Fruit fly (Drosophila melanogaster) whole organism, prepupa: Measurements from ENCODE around the gene D2hgdh.

Source experiments
- Blimp-1 ChIP-seq: fragments of 200-800 bp; sonication (Bioruptor generic); optimal IDR thresholded peaks from 3 replicates; lab custom pipeline; 2017; ENCODE audit warnings: missing biosample characterization, missing genetic modification characterization, mild to moderate bottlenecking, moderate library complexity, missing genetic modification reagents
- CG10631 ChIP-seq: fragments of 200-800 bp; sonication (Bioruptor generic); optimal IDR thresholded peaks from 2 replicates; lab custom pipeline; 2016; ENCODE audit warnings: missing biosample characterization, missing genetic modification characterization
- CG10669 ChIP-seq: fragments of 200-800 bp; sonication (Bioruptor generic); optimal IDR thresholded peaks from 3 replicates; lab custom pipeline; 2018; ENCODE audit warnings: missing biosample characterization, mild to moderate bottlenecking, missing genetic modification characterization, moderate library complexity
- CG11762 ChIP-seq: fragments of 200-800 bp; sonication (Bioruptor generic); optimal IDR thresholded peaks from 3 replicates; lab custom pipeline; 2016; ENCODE audit warnings: missing biosample characterization, missing genetic modification characterization; ENCODE audit not compliant: insufficient read depth
- CG1621 ChIP-seq: fragments of 200-800 bp; sonication (Bioruptor generic); optimal IDR thresholded peaks from 3 replicates; lab custom pipeline; 2018; ENCODE audit warnings: missing biosample characterization, mild to moderate bottlenecking, missing genetic modification characterization
- CG3032 ChIP-seq: fragments of 200-800 bp; optimal IDR thresholded peaks from 2 replicates; lab custom pipeline; 2019; ENCODE audit warnings: missing biosample characterization, mild to moderate bottlenecking, missing genetic modification characterization, moderate library complexity
- CG31627 ChIP-seq: fragments of 200-800 bp; sonication (Bioruptor generic); optimal IDR thresholded peaks from 3 replicates; lab custom pipeline; 2016; ENCODE audit warnings: missing biosample characterization, missing genetic modification characterization
- CG32006 ChIP-seq: fragments of 200-800 bp; sonication (Bioruptor generic); optimal IDR thresholded peaks from 3 replicates; lab custom pipeline; 2017; ENCODE audit warnings: missing biosample characterization, mild to moderate bottlenecking, missing genetic modification characterization
- CG4318 ChIP-seq: fragments of 200-800 bp; sonication (Bioruptor generic); optimal IDR thresholded peaks from 3 replicates; lab custom pipeline; 2017; ENCODE audit warnings: missing biosample characterization, mild to moderate bottlenecking, missing genetic modification characterization
- CG6276 ChIP-seq: fragments of 200-800 bp; sonication (Bioruptor generic); optimal IDR thresholded peaks from 2 replicates; lab custom pipeline; 2017; ENCODE audit warnings: missing biosample characterization, mild to moderate bottlenecking, missing genetic modification characterization
- CG6792 ChIP-seq: fragments of 200-800 bp; sonication (Bioruptor generic); optimal IDR thresholded peaks from 3 replicates; lab custom pipeline; 2016; ENCODE audit warnings: missing biosample characterization, missing genetic modification characterization
- CG6854 ChIP-seq: fragments of 200-800 bp; sonication (Bioruptor generic); optimal IDR thresholded peaks from 2 replicates; lab custom pipeline; 2017; ENCODE audit warnings: missing biosample characterization, mild to moderate bottlenecking, missing genetic modification characterization
- CG7368 ChIP-seq: fragments of 200-800 bp; sonication (Bioruptor generic); optimal IDR thresholded peaks from 3 replicates; lab custom pipeline; 2016; ENCODE audit warnings: missing biosample characterization, missing genetic modification characterization
- CG8319 ChIP-seq: fragments of 200-800 bp; sonication (Bioruptor generic); optimal IDR thresholded peaks from 3 replicates; lab custom pipeline; 2016; ENCODE audit warnings: missing biosample characterization, missing genetic modification characterization
- CG8632 ChIP-seq: fragments of 200-800 bp; sonication (Bioruptor generic); optimal IDR thresholded peaks from 3 replicates; lab custom pipeline; 2016; ENCODE audit warnings: missing biosample characterization, missing genetic modification characterization
- CG9139 ChIP-seq: fragments of 200-800 bp; sonication (Bioruptor generic); optimal IDR thresholded peaks from 3 replicates; lab custom pipeline; 2017; ENCODE audit warnings: missing biosample characterization, mild to moderate bottlenecking, missing genetic modification characterization
- Eip75B ChIP-seq: fragments of 200-800 bp; sonication (Bioruptor generic); optimal IDR thresholded peaks from 3 replicates; lab custom pipeline; 2016; ENCODE audit warnings: missing biosample characterization, missing genetic modification characterization
- Eip93F ChIP-seq: fragments of 200-800 bp; sonication (Bioruptor generic); optimal IDR thresholded peaks from 2 replicates; lab custom pipeline; 2016; ENCODE audit warnings: missing biosample characterization, mild to moderate bottlenecking, missing genetic modification characterization
- Ets21C ChIP-seq: fragments of 200-800 bp; sonication (Bioruptor generic); optimal IDR thresholded peaks from 3 replicates; lab custom pipeline; 2016; ENCODE audit warnings: missing biosample characterization, missing genetic modification characterization
- Ets96B ChIP-seq: fragments of 200-800 bp; optimal IDR thresholded peaks from 2 replicates; lab custom pipeline; 2019; ENCODE audit warnings: missing biosample characterization, mild to moderate bottlenecking, missing genetic modification characterization, moderate library complexity
- Gug ChIP-seq: fragments of 200-800 bp; sonication (Bioruptor generic); IDR thresholded peaks from 2 replicates; pipeline ENCODE4 v1.3.6; 2022; ENCODE audit warnings: missing biosample characterization, missing genetic modification characterization
- Hr38 ChIP-seq: sonication (Bioruptor generic); optimal IDR thresholded peaks from 2 replicates; lab custom pipeline; 2016; ENCODE audit warnings: missing biosample characterization, missing genetic modification characterization
- Hr39 ChIP-seq: fragments of 200-800 bp; sonication (Bioruptor generic); optimal IDR thresholded peaks from 2 replicates; lab custom pipeline; 2016; ENCODE audit warnings: missing biosample characterization, missing genetic modification characterization
- Lpt ChIP-seq: fragments of 200-800 bp; sonication (Bioruptor generic); optimal IDR thresholded peaks from 3 replicates; lab custom pipeline; 2016; ENCODE audit warnings: missing biosample characterization, missing genetic modification characterization
- OdsH ChIP-seq: fragments of 200-800 bp; sonication (Bioruptor generic); optimal IDR thresholded peaks from 3 replicates; lab custom pipeline; 2016; ENCODE audit warnings: missing biosample characterization, missing genetic modification characterization
- Smox ChIP-seq: fragments of 200-800 bp; sonication (Bioruptor generic); optimal IDR thresholded peaks from 3 replicates; lab custom pipeline; 2016; ENCODE audit warnings: missing biosample characterization, missing genetic modification characterization
- Sox102F ChIP-seq: fragments of 200-800 bp; sonication (Bioruptor generic); optimal IDR thresholded peaks from 2 replicates; lab custom pipeline; 2016; ENCODE audit warnings: missing biosample characterization, mild to moderate bottlenecking, missing genetic modification characterization
- Sox14 ChIP-seq: fragments of 200-800 bp; sonication (Bioruptor generic); optimal IDR thresholded peaks from 3 replicates; lab custom pipeline; 2016; ENCODE audit warnings: missing biosample characterization, missing genetic modification characterization
- Sox15 ChIP-seq: fragments of 200-800 bp; sonication (Bioruptor generic); optimal IDR thresholded peaks from 3 replicates; lab custom pipeline; 2016; ENCODE audit warnings: missing biosample characterization, missing genetic modification characterization
- achi ChIP-seq: fragments of 200-800 bp; sonication (Bioruptor generic); optimal IDR thresholded peaks from 3 replicates; lab custom pipeline; 2016; ENCODE audit warnings: missing biosample characterization, missing genetic modification characterization
- acj6 ChIP-seq: fragments of 200-800 bp; sonication (Bioruptor generic); optimal IDR thresholded peaks from 3 replicates; lab custom pipeline; 2016; ENCODE audit warnings: missing biosample characterization, missing genetic modification characterization
- cyc ChIP-seq: fragments of 200-800 bp; sonication (Bioruptor generic); optimal IDR thresholded peaks from 3 replicates; lab custom pipeline; 2016; ENCODE audit warnings: missing biosample characterization, missing genetic modification characterization
- dsx ChIP-seq: fragments of 200-800 bp; optimal IDR thresholded peaks from 3 replicates; lab custom pipeline; 2019; ENCODE audit warnings: missing biosample characterization, mild to moderate bottlenecking, missing genetic modification characterization, moderate library complexity; ENCODE audit not compliant: poor library complexity, severe bottlenecking
- eg ChIP-seq: fragments of 200-800 bp; sonication (Bioruptor generic); IDR thresholded peaks from 3 replicates; pipeline ENCODE4 v1.3.6; 2022; ENCODE audit warnings: missing biosample characterization, missing genetic modification characterization
- esn ChIP-seq: fragments of 200-800 bp; sonication (Bioruptor generic); optimal IDR thresholded peaks from 2 replicates; lab custom pipeline; 2016; ENCODE audit warnings: missing biosample characterization, mild to moderate bottlenecking, missing genetic modification characterization, moderate library complexity
- fd59A ChIP-seq: fragments of 200-800 bp; sonication (Bioruptor generic); optimal IDR thresholded peaks from 2 replicates; lab custom pipeline; 2017; ENCODE audit warnings: missing biosample characterization, mild to moderate bottlenecking, missing genetic modification characterization, missing genetic modification reagents
- fd85E ChIP-seq: fragments of 200-800 bp; sonication (Bioruptor generic); optimal IDR thresholded peaks from 3 replicates; lab custom pipeline; 2016; ENCODE audit warnings: missing biosample characterization, missing genetic modification characterization
- fkh ChIP-seq: fragments of 200-800 bp; sonication (Bioruptor generic); optimal IDR thresholded peaks from 3 replicates; lab custom pipeline; 2017; ENCODE audit warnings: missing biosample characterization, mild to moderate bottlenecking, missing genetic modification characterization, moderate library complexity
- lz ChIP-seq: fragments of 200-800 bp; sonication (Bioruptor generic); optimal IDR thresholded peaks from 3 replicates; lab custom pipeline; 2016; ENCODE audit warnings: missing biosample characterization, missing genetic modification characterization
- net ChIP-seq: fragments of 200-800 bp; sonication (Bioruptor generic); optimal IDR thresholded peaks from 3 replicates; lab custom pipeline; 2016; ENCODE audit warnings: missing biosample characterization, missing genetic modification characterization
- pdm3 ChIP-seq: fragments of 200-800 bp; sonication (Bioruptor generic); optimal IDR thresholded peaks from 3 replicates; lab custom pipeline; 2016; ENCODE audit warnings: missing biosample characterization, missing genetic modification characterization
- salr ChIP-seq, 2 experiments: fragments of 200-800 bp; sonication (Bioruptor generic); optimal IDR thresholded peaks; 3 replicates each; lab custom pipeline; 2016 to 2018; ENCODE audit warnings: missing biosample characterization in 2 of 2, missing genetic modification characterization in 2 of 2, mild to moderate bottlenecking in 1 of 2
- spab ChIP-seq: fragments of 200-800 bp; sonication (Bioruptor generic); optimal IDR thresholded peaks from 2 replicates; lab custom pipeline; 2017; ENCODE audit warnings: missing biosample characterization, mild to moderate bottlenecking, missing genetic modification characterization, missing genetic modification reagents
- svp ChIP-seq: fragments of 200-800 bp; sonication (Bioruptor generic); peaks from one replicate; lab custom pipeline; 2016; ENCODE audit warnings: missing biosample characterization, missing genetic modification characterization
- topi ChIP-seq: fragments of 200-800 bp; sonication (Bioruptor generic); optimal IDR thresholded peaks from 3 replicates; lab custom pipeline; 2016; ENCODE audit warnings: missing biosample characterization, missing genetic modification characterization
- vri ChIP-seq: fragments of 200-800 bp; sonication (Bioruptor generic); optimal IDR thresholded peaks from 3 replicates; lab custom pipeline; 2016; ENCODE audit warnings: missing biosample characterization, mild to moderate bottlenecking, missing genetic modification characterization

D2hgdh gene

DNA sequence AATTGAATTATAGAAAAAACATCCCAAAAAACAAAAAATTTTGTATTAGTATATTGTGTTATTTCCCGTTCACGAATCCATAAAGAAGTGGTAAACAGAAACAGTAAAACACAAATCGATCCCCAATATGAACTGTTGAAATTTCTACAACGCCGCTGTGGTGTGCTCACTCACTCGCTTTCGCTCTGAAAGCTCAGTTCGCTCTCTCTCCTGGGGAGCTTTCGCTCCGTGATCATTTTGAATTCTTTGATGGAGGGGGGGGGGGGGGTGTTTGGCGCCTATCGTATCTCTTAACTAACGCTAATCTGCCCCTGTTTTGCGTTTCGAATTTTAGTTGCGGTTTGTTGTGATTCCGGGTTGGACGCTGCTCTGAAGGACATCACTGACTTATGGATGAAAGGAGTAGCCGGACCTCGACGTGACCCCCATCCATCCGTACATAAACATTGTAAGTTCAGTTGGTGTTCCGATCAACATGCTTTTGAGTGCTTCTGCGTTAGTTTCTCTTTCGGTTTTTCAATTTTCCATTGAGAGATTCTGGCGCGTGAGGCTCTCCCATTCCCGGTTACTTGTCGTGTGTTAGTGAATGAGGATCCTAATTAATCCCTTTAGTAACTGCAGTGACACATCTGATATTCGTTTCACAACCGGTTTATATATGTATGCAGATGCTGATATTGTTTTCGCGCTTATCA is at the start of gene D2hgdh (continued):
- TF ChIP-seq CG10631 (GFP tag; lab: Kevin White, UChicago): no peak
- TF ChIP-seq fd59A (GFP tag; lab: Kevin White, UChicago): no peak
- no peak for TF ChIP-seq Eip93F (GFP tag; lab: Kevin White, UChicago)
- TF ChIP-seq CG8632 (GFP tag; lab: Kevin White, UChicago): no peak
- TF ChIP-seq Hr38 (GFP tag; lab: Kevin White, UChicago): no peak
- TF ChIP-seq salr (GFP tag; optimal IDR thresholded peaks at IDR 0.05; lab: Kevin White, UChicago): no peak
- peak; percentile 21 for TF ChIP-seq lz (GFP tag; lab: Kevin White, UChicago)
- no peak for TF ChIP-seq Sox102F (GFP tag; lab: Kevin White, UChicago)

DNA sequence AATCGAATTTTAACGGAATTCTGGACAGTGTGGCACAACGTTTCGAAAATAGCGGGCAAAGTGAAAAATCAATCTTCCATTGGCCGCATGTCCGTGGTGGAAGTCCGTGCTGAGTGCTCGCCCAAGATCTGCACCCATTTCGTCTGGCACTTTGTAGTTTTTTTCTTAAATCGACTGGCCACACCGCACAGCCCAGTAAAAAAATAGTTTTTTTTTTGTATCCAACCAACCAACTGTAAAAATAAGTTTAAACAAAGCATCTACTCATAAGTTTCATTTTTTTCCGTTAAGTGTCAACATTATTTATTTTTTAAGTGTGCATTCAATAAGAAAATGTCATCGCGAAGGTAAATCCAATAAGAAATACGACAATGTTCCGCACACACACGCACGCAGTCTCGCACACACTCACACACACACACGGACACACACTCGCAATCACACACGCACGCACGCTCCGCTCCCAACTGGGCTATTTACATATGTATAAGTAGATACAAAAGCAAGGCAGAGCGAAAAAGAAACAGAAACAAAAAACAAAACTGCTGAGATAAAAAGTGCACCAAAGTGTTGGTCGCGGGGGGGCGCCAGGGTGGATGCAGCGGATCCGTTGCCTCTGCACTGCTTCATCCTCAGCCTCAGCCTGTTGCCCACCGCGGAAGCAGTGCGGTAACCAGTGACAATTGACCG is 47.1 kb upstream of the D2hgdh start, which contains the start of gene csw:
Gene csw (plus strand): TSS at position 163 of the 690 bp plus-strand sequence.
- TF ChIP-seq net (peak; percentile 84), Smox (GFP tag; lab: Kevin White, UChicago) (peak; percentile 40), Blimp-1 (GFP tag; lab: Kevin White, UChicago) (no peak), CG6792 (GFP tag; lab: Kevin White, UChicago) (peak; percentile 43), spab (peak; percentile 88), salr (GFP tag; optimal IDR thresholded peaks at IDR 0.05; lab: Kevin White, UChicago) (peak; percentile 50 to 82), Eip75B (peak; percentile 63), CG1621 (tag; lab: Kevin White, UChicago) (peak; percentile 93), CG10631 (GFP tag; lab: Kevin White, UChicago) (no peak), eg (GFP tag; lab: Robert Waterston, UW) (peak; percentile 93), fkh (GFP tag; lab: Kevin White, UChicago) (peak; percentile 57), Hr39 (GFP tag; lab: Kevin White, UChicago) (peak; percentile 37), CG10669 (GFP tag; lab: Kevin White, UChicago) (peak; percentile 92), CG8319 (GFP tag; lab: Kevin White, UChicago) (peak; percentile 25), svp (GFP tag; lab: Kevin White, UChicago) (peak; percentile 46), CG8632 (GFP tag; lab: Kevin White, UChicago) (peak; percentile 44), CG3032 (tag; lab: Kevin White, UChicago) (peak; percentile 87), lz (GFP tag; lab: Kevin White, UChicago) (peak; percentile 28), fd85E (peak; percentile 27), CG6854 (peak; percentile 87), fd59A (GFP tag; lab: Kevin White, UChicago) (peak; percentile 68), Ets96B (tag; lab: Kevin White, UChicago) (peak; percentile 89), esn (peak; percentile 30), CG11762 (GFP tag; lab: Kevin White, UChicago) (peak; percentile 69), dsx (GFP tag; lab: Kevin White, UChicago) (peak; percentile 93), topi (GFP tag; lab: Kevin White, UChicago) (peak; percentile 51), cyc (GFP tag; lab: Kevin White, UChicago) (no peak), Sox15 (GFP tag; lab: Kevin White, UChicago) (peak; percentile 2), CG4318 (GFP tag; lab: Kevin White, UChicago) (peak; percentile 20), Sox14 (peak; percentile 43), CG9139 (GFP tag; lab: Kevin White, UChicago) (peak; percentile 97), Ets21C (GFP tag; lab: Kevin White, UChicago) (peak; percentile 5), CG7368 (GFP tag; lab: Kevin White, UChicago) (peak; percentile 67), Lpt (GFP tag; lab: Kevin White, UChicago) (peak; percentile 75), acj6 (GFP tag; lab: Kevin White, UChicago) (no peak), achi (GFP tag; lab: Kevin White, UChicago) (peak; percentile 28), Gug (GFP tag; lab: Robert Waterston, UW) (peak; percentile 54), CG31627 (GFP tag; lab: Kevin White, UChicago) (peak; percentile 38), Sox102F (GFP tag; lab: Kevin White, UChicago) (peak; percentile 17), pdm3 (peak; percentile 57), OdsH (peak; percentile 23), CG32006 (peak; percentile 53), Hr38 (GFP tag; lab: Kevin White, UChicago) (no peak), CG6276 (GFP tag; lab: Kevin White, UChicago) (peak; percentile 92), vri (no peak)
